Worm (Caenorhabditis elegans): ENCODE results near the gene kgb-1.

The kgb-1 gene

ce11 chrIV:375915-376314 is 33.9 kb downstream of the kgb-1 start, which contains the start of gene fln-1:
TSS of gene fln-1 (minus strand) at chrIV:376015.
- no peak for TF ChIP-seq T26A8.4 (GFP tag; IDR thresholded peaks at IDR 0.05)
- TF ChIP-seq php-3 (GFP tag; IDR thresholded peaks at IDR 0.05): no peak
- no peak for TF ChIP-seq dmd-8 (GFP tag; IDR thresholded peaks at IDR 0.05)
- no peak for TF ChIP-seq nhr-6 (tag; optimal IDR thresholded peaks at IDR 0.05)
- no peak for TF ChIP-seq rbr-2 (tag; optimal IDR thresholded peaks at IDR 0.05)
- no peak for TF ChIP-seq nhr-28 (tag; optimal IDR thresholded peaks at IDR 0.05)
- no peak for TF ChIP-seq nhr-41 (GFP tag; IDR thresholded peaks at IDR 0.05)
- TF ChIP-seq skn-1 (tag; optimal IDR thresholded peaks at IDR 0.05): no peak
- no peak for TF ChIP-seq lin-39 (tag; optimal IDR thresholded peaks at IDR 0.05)
- no peak for TF ChIP-seq daf-19 (GFP tag; conservative IDR thresholded peaks at IDR 0.05)
- no peak for TF ChIP-seq nhr-102 (tag; optimal IDR thresholded peaks at IDR 0.05)
- no peak for TF ChIP-seq F10B5.3 (tag; optimal IDR thresholded peaks at IDR 0.05)
- TF ChIP-seq ceh-28 (tag; optimal IDR thresholded peaks at IDR 0.05): no peak
- TF ChIP-seq ztf-7 (tag; optimal IDR thresholded peaks at IDR 0.05): no peak

- TF ChIP-seq F26F4.8 (GFP tag; conservative IDR thresholded peaks at IDR 0.05) (no peak), dmd-9 (GFP tag; IDR thresholded peaks at IDR 0.05) (no peak), madf-9 (GFP tag; conservative IDR thresholded peaks at IDR 0.05) (no peak), tra-1 (GFP tag; IDR thresholded peaks at IDR 0.05) (no peak), ztf-11 (tag; optimal IDR thresholded peaks at IDR 0.05) (no peak), unc-62 (GFP tag; optimal IDR thresholded peaks at IDR 0.05 in 1 of 2) (peak in 1 of 2 experiments; percentile 92), unc-62 (tag; optimal IDR thresholded peaks at IDR 0.05) (no peak), snpc-1.2 (GFP tag; IDR thresholded peaks at IDR 0.05) (no peak)
Observed at ce11 chrIV:373963-374362, 35.9 kb downstream of the kgb-1 start.

- TF ChIP-seq lin-38 (GFP tag; IDR thresholded peaks at IDR 0.05): peak; percentile 51
- TF ChIP-seq aha-1 (tag): peak; percentile 30
- peak; percentile 29 for TF ChIP-seq dve-1 (tag; optimal IDR thresholded peaks at IDR 0.05; ENCODE audit: insufficient read depth)
- TF ChIP-seq hlh-30 (tag; optimal IDR thresholded peaks at IDR 0.05; ENCODE audit: insufficient read depth): peak; percentile 52
- peak; percentile 47 for TF ChIP-seq mes-2 (tag; optimal IDR thresholded peaks at IDR 0.05; ENCODE audit: poor library complexity, severe bottlenecking)
- TF ChIP-seq unc-62 (GFP tag; optimal IDR thresholded peaks at IDR 0.05 in 1 of 2): no peak
- no peak for TF ChIP-seq unc-62 (tag; optimal IDR thresholded peaks at IDR 0.05)
- TF ChIP-seq nhr-48 (tag; optimal IDR thresholded peaks at IDR 0.05): no peak
- peak; percentile 10 for TF ChIP-seq hlh-11 (tag; optimal IDR thresholded peaks at IDR 0.05)
Observed at ce11 chrIV:372146-372789, 37.6 kb downstream of the kgb-1 start.

DNA sequence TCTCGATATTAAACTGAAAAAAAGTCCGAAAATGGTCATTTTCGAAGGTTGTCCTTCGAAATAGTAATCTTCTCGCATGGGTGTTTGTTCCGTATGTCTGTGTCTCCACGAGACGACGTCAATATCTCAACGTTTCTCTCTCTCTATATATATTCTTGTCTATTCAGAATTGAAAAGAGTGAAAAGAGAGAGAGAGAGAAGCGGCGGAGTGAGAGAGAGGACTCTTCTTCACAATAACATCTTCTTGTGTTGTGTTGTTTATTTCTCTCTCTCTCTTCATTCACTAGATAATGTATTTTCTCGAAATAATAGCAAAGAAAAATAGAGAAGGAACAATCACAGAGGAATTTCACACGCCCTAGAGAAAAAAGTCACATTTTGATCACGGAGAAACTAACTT is 43.4 kb downstream of the kgb-1 start:
- TF ChIP-seq nhr-25 (tag; optimal IDR thresholded peaks at IDR 0.05; ENCODE audit: borderline replicate concordance, insufficient read depth) (no peak), lin-38 (GFP tag; IDR thresholded peaks at IDR 0.05) (no peak), ctbp-1 (GFP tag; IDR thresholded peaks at IDR 0.05) (no peak), ztf-11 (tag; optimal IDR thresholded peaks at IDR 0.05) (no peak), ceh-28 (tag; optimal IDR thresholded peaks at IDR 0.05) (no peak), zfp-3 (GFP tag; conservative IDR thresholded peaks at IDR 0.05) (no peak), nhr-6 (tag; optimal IDR thresholded peaks at IDR 0.05) (no peak), nhr-42 (GFP tag; IDR thresholded peaks at IDR 0.05) (no peak), mxl-3 (GFP tag; optimal IDR thresholded peaks at IDR 0.05) (no peak), egl-27 (tag; optimal IDR thresholded peaks at IDR 0.05) (no peak), lin-29 (GFP tag; IDR thresholded peaks at IDR 0.05) (no peak), ZK546.5 (tag; optimal IDR thresholded peaks at IDR 0.05) (no peak), fkh-10 (GFP tag; optimal IDR thresholded peaks at IDR 0.05) (no peak), aha-1 (tag) (peak; percentile 90), F26F4.8 (GFP tag; conservative IDR thresholded peaks at IDR 0.05) (no peak), spr-1 (tag; optimal IDR thresholded peaks at IDR 0.05) (no peak), mes-2 (tag; optimal IDR thresholded peaks at IDR 0.05; ENCODE audit: poor library complexity, severe bottlenecking) (no peak), hlh-30 (tag; optimal IDR thresholded peaks at IDR 0.05; ENCODE audit: insufficient read depth) (peak; percentile 32), rbr-2 (tag; optimal IDR thresholded peaks at IDR 0.05) (peak; percentile 53), lin-39 (tag; optimal IDR thresholded peaks at IDR 0.05) (no peak), skn-1 (tag; optimal IDR thresholded peaks at IDR 0.05) (no peak), dmd-6 (GFP tag; IDR thresholded peaks at IDR 0.05) (no peak), D1046.2 (GFP tag; IDR thresholded peaks at IDR 0.05) (no peak), lsy-2 (tag; optimal IDR thresholded peaks at IDR 0.05) (peak in 1 of 2 experiments; percentile 70), nhr-10 (tag; optimal IDR thresholded peaks at IDR 0.05) (no peak), jun-1 (tag; optimal IDR thresholded peaks at IDR 0.05) (no peak), nhr-41 (GFP tag; IDR thresholded peaks at IDR 0.05) (no peak)
